Worm (Caenorhabditis elegans): ENCODE measurements around the gene pud-1.1.

ce11 chrV:2294577-2294976, 35.7 kb upstream of the pud-1.1 start, which contains the start of gene nhr-226:
- TF ChIP-seq Y75B8A.6 (GFP tag; IDR thresholded peaks at IDR 0.05) = no peak
- TF ChIP-seq F49E8.2 (tag; optimal IDR thresholded peaks at IDR 0.05; ENCODE audit: borderline replicate concordance) = no peak
- no peak for TF ChIP-seq nhr-28 (tag; optimal IDR thresholded peaks at IDR 0.05)
- no peak for TF ChIP-seq unc-130 (GFP tag; optimal IDR thresholded peaks at IDR 0.05)
- TF ChIP-seq ZK546.5 (tag; optimal IDR thresholded peaks at IDR 0.05) = no peak
- TF ChIP-seq aly-2 (tag; optimal IDR thresholded peaks at IDR 0.05) = no peak
- no peak for TF ChIP-seq lin-13 (GFP tag; optimal IDR thresholded peaks at IDR 0.05)
- no peak for TF ChIP-seq ama-1 (optimal IDR thresholded peaks at IDR 0.05)
- no peak for TF ChIP-seq skn-1 (tag; optimal IDR thresholded peaks at IDR 0.05)
- no peak for TF ChIP-seq tag-97 (GFP tag; IDR thresholded peaks at IDR 0.05)
- no peak for TF ChIP-seq ztf-11 (tag; optimal IDR thresholded peaks at IDR 0.05)

Measured in whole organism, L4 larva.